Fruit fly (Drosophila melanogaster) whole organism, embryonic: ENCODE measurements around the gene CG11600.

Experiments
- Asciz ChIP-seq: fragments of 200-800 bp; sonication (Bioruptor generic); optimal IDR thresholded peaks from 2 replicates; lab custom pipeline; 2017; ENCODE audit warnings: missing biosample characterization, mild to moderate bottlenecking, missing genetic modification characterization, missing genetic modification reagents
- CG4730 ChIP-seq: fragments of 200-800 bp; sonication (Bioruptor generic); IDR thresholded peaks from 2 replicates; pipeline ENCODE4 v1.3.6; 2022; ENCODE audit warnings: missing biosample characterization, missing genetic modification characterization
- CrebB ChIP-seq: fragments of 200-800 bp; sonication (Bioruptor generic); optimal IDR thresholded peaks from 3 replicates; lab custom pipeline; 2018; ENCODE audit warnings: missing biosample characterization, mild to moderate bottlenecking, missing genetic modification characterization
- Drgx ChIP-seq: fragments of 200-800 bp; sonication (Bioruptor generic); IDR thresholded peaks from 2 replicates; pipeline ENCODE4 v1.3.6; 2022; ENCODE audit warnings: missing biosample characterization, missing genetic modification characterization
- E2f2 ChIP-seq: fragments of 200-800 bp; sonication (Bioruptor generic); IDR thresholded peaks from 2 replicates; pipeline ENCODE4 v1.3.6; 2022; ENCODE audit warnings: missing biosample characterization, missing genetic modification characterization
- Ssrp ChIP-seq: fragments of 200-800 bp; sonication (Bioruptor generic); optimal IDR thresholded peaks from 2 replicates; lab custom pipeline; 2018; ENCODE audit warnings: missing biosample characterization, mild to moderate bottlenecking, missing genetic modification characterization, moderate library complexity
- Trl ChIP-seq, 3 experiments: fragments of >200 bp in 2 of 3; fragments of 200-800 bp in 1 of 3; sonication (Bioruptor generic) in 1 of 3; optimal IDR thresholded peaks; 2 replicates in 1 of 3; 3 replicates in 2 of 3; lab custom pipeline; 2016 to 2017; ENCODE audit warnings: missing biosample characterization in 1 of 3, missing genetic modification characterization in 1 of 3
- YL-1 ChIP-seq: fragments of 200-800 bp; sonication (Bioruptor generic); optimal IDR thresholded peaks from 3 replicates; lab custom pipeline; 2017; ENCODE audit warnings: missing biosample characterization, mild to moderate bottlenecking, missing genetic modification characterization
- danr ChIP-seq: fragments of 200-800 bp; sonication (Bioruptor generic); IDR thresholded peaks from 2 replicates; pipeline ENCODE4 v1.3.6; 2022; ENCODE audit warnings: missing biosample characterization, missing genetic modification characterization
- gro ChIP-seq: fragments of 200-800 bp; sonication (Bioruptor generic); optimal IDR thresholded peaks from 2 replicates; lab custom pipeline; 2016; ENCODE audit warnings: missing biosample characterization, missing genetic modification characterization
- ham ChIP-seq: fragments of 200-800 bp; sonication (Bioruptor generic); IDR thresholded peaks from 2 replicates; pipeline ENCODE4 v1.3.6; 2022; ENCODE audit warnings: missing biosample characterization, missing genetic modification characterization
- z ChIP-seq: fragments of 200-800 bp; sonication (Bioruptor generic); IDR thresholded peaks from 3 replicates; pipeline ENCODE4 v1.3.6; 2022; ENCODE audit warnings: missing biosample characterization, missing genetic modification characterization

DNA sequence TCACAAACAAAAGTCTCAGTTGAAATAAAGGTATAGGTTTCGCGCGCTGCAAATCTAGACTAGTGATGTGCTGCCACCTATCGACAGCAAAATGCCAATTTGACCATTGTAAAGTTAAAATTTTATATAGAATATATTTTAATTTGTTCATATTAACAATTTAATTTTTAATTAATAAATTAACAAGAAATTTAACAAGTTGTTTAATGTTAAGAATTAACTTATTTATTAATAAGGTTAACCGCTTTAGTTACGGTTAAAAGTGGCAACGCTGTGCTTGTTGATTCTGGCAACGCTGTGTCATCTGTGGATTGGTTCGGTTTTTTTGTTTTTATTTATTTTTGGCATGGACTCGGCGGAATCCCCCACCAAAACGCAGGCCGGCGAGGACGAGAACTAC, 6.0 kb upstream of the CG11600 start, which contains the start of gene Not10:
- TF ChIP-seq Asciz (no peak), danr (GFP tag; lab: Robert Waterston, UW) (no peak), Trl (optimal IDR thresholded peaks at IDR 0.05; lab: Kevin White, UChicago) (no peak), Trl (GFP tag; optimal IDR thresholded peaks at IDR 0.05; lab: Kevin White, UChicago) (no peak), Ssrp (tag; lab: Kevin White, UChicago) (peak; percentile 34), CrebB (tag; lab: Kevin White, UChicago) (no peak), ham (GFP tag; lab: Robert Waterston, UW) (no peak), z (GFP tag; lab: Robert Waterston, UW) (no peak), CG4730 (no peak), E2f2 (GFP tag; lab: Robert Waterston, UW) (peak; percentile 91), YL-1 (peak; percentile 51), gro (GFP tag; lab: Kevin White, UChicago) (no peak), Drgx (GFP tag; lab: Robert Waterston, UW) (no peak)
